Worm (Caenorhabditis elegans) whole organism, L1 larva: ENCODE measurements around the gene lfi-1.

ENCODE experiments used
- ceh-82 ChIP-seq, 3 experiments: fragments of 150-350 bp in 1 of 3; sonication (generic microtip) in 2 of 3; optimal IDR thresholded peaks; 2 replicates each; lab custom pipeline; 2014 to 2017; ENCODE audit warnings: missing biosample characterization in 3 of 3, missing genetic modification characterization in 3 of 3
- elt-2 ChIP-seq: sonication (generic microtip); optimal IDR thresholded peaks from 2 replicates; lab custom pipeline; 2016; ENCODE audit warnings: missing genetic modification characterization, mild to moderate bottlenecking, inconsistent platforms, missing compliant biosample characterization, missing genetic modification reagents
- elt-3 ChIP-seq, 6 experiments: fragments of 150-350 bp in 1 of 6; sonication (generic microtip); optimal IDR thresholded peaks; 2 replicates each; lab custom pipeline; 2017 to 2018; ENCODE audit warnings: missing biosample characterization in 6 of 6, missing genetic modification characterization in 6 of 6, inconsistent platforms in 1 of 6
- ets-5 ChIP-seq: fragments of 200-800 bp; sonication (Bioruptor generic); IDR thresholded peaks from 2 replicates; pipeline ENCODE4 v1.3.6; 2022; ENCODE audit warnings: missing genetic modification characterization, missing compliant biosample characterization
- lin-14 ChIP-seq: fragments of 200-800 bp; sonication (Bioruptor generic); optimal IDR thresholded peaks from 2 replicates; lab custom pipeline; 2018; ENCODE audit warnings: mild to moderate bottlenecking, missing genetic modification characterization, moderate library complexity, missing compliant biosample characterization
- lin-15B ChIP-seq: fragments of 150-350 bp; sonication (generic microtip); optimal IDR thresholded peaks from 3 replicates; lab custom pipeline; 2014; ENCODE audit warnings: missing biosample characterization, missing genetic modification characterization
- lin-35 ChIP-seq, 2 experiments: fragments of 150-350 bp; optimal IDR thresholded peaks; 2 replicates each; lab custom pipeline; 2014; ENCODE audit warnings: missing biosample characterization in 2 of 2, missing genetic modification characterization in 2 of 2, missing genetic modification reagents in 2 of 2
- lsy-2 ChIP-seq, 2 experiments: fragments of 150-350 bp; optimal IDR thresholded peaks; 2 replicates each; lab custom pipeline; 2014; ENCODE audit warnings: missing biosample characterization in 2 of 2, missing genetic modification characterization in 2 of 2
- nhr-19 ChIP-seq: fragments of 200-800 bp; sonication (Bioruptor generic); conservative IDR thresholded peaks from 2 replicates; pipeline ENCODE4 v1.3.6; 2022; ENCODE audit warnings: missing genetic modification characterization, missing compliant biosample characterization
- pqm-1 ChIP-seq: sonication (generic microtip); optimal IDR thresholded peaks from 3 replicates; lab custom pipeline; 2017; ENCODE audit warnings: missing biosample characterization, missing genetic modification characterization

DNA sequence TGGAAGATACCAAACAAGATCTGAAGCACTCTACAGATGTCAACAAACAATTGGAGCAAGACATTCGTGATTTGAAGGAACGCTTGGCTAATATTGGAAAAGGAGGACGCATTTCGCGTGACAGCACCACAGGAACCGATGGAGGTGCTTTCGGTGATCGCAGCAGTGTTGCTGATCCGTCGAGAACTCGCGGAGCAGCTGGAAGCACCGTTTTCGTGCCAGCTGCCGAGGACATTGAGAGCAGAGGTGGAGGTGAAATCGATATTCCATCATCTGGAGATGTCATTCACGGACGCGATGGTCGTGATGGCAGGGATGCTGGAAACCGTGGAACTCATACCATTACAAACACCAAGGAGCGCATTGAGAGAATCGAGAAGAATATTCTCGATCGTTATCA, 11.0 kb downstream of the lfi-1 start:
- TF ChIP-seq lsy-2 (tag; optimal IDR thresholded peaks at IDR 0.05; lab: Kevin White, UChicago) (no peak), nhr-19 (no peak), elt-2 (tag; lab: Kevin White, UChicago) (no peak), lin-14 (GFP tag; lab: Kevin White, UChicago) (no peak), elt-3 (tag; optimal IDR thresholded peaks at IDR 0.05; lab: Kevin White, UChicago) (no peak), lin-15B (tag; lab: Kevin White, UChicago) (no peak), ceh-82 (tag; optimal IDR thresholded peaks at IDR 0.05; lab: Kevin White, UChicago) (no peak), ets-5 (GFP tag; lab: Robert Waterston, UW) (no peak), lin-35 (GFP tag; optimal IDR thresholded peaks at IDR 0.05; lab: Kevin White, UChicago) (no peak), pqm-1 (no peak)
